Worm (Caenorhabditis elegans): ENCODE measurements around the gene xrn-1.

- TF ChIP-seq egl-27 (tag; optimal IDR thresholded peaks at IDR 0.05) (no peak), nhr-25 (tag; optimal IDR thresholded peaks at IDR 0.05) (no peak), nhr-11 (tag; optimal IDR thresholded peaks at IDR 0.05) (no peak), daf-12 (tag; optimal IDR thresholded peaks at IDR 0.05) (no peak), fos-1 (tag; optimal IDR thresholded peaks at IDR 0.05) (no peak), elt-3 (tag; optimal IDR thresholded peaks at IDR 0.05) (no peak), lsy-12 (tag; optimal IDR thresholded peaks at IDR 0.05) (no peak), snpc-4 (tag; optimal IDR thresholded peaks at IDR 0.05) (no peak), jun-1 (tag; optimal IDR thresholded peaks at IDR 0.05) (no peak), ceh-28 (tag; optimal IDR thresholded peaks at IDR 0.05) (no peak), nhr-12 (tag; optimal IDR thresholded peaks at IDR 0.05) (no peak), lin-39 (tag; optimal IDR thresholded peaks at IDR 0.05) (no peak)
Measured at ce11 chrII:14096814-14097213, 28.1 kb downstream of the xrn-1 start.

Measured in whole organism, L3 larva.